Worm (Caenorhabditis elegans) whole organism, L1 larva: ENCODE results near the gene irld-57.

Source experiments
- efl-3 ChIP-seq: fragments of 200-800 bp; sonication (Bioruptor generic); optimal IDR thresholded peaks from 2 replicates; lab custom pipeline; 2018; ENCODE audit warnings: mild to moderate bottlenecking, missing genetic modification characterization, missing compliant biosample characterization
- fkh-10 ChIP-seq: sonication (generic microtip); optimal IDR thresholded peaks from 2 replicates; lab custom pipeline; 2017; ENCODE audit warnings: missing biosample characterization, missing genetic modification reagents, missing genetic modification characterization
- fos-1 ChIP-seq: fragments of 150-350 bp; optimal IDR thresholded peaks from 2 replicates; lab custom pipeline; 2014; ENCODE audit warnings: missing biosample characterization, missing genetic modification characterization
- nhr-11 ChIP-seq: fragments of 150-350 bp; optimal IDR thresholded peaks from 2 replicates; lab custom pipeline; 2014; ENCODE audit warnings: missing biosample characterization, missing genetic modification characterization
- nhr-76 ChIP-seq: sonication (generic microtip); optimal IDR thresholded peaks from 2 replicates; lab custom pipeline; 2017; ENCODE audit warnings: missing biosample characterization, missing genetic modification characterization
- unc-62 ChIP-seq: fragments of 150-350 bp; optimal IDR thresholded peaks from 2 replicates; lab custom pipeline; 2014; ENCODE audit warnings: missing biosample characterization, missing genetic modification reagents, missing genetic modification characterization
- ztf-11 ChIP-seq, 2 experiments: sonication (generic microtip); optimal IDR thresholded peaks; 2 replicates each; lab custom pipeline; 2016 to 2017; ENCODE audit warnings: missing genetic modification characterization in 2 of 2, missing biosample characterization in 1 of 2, missing compliant biosample characterization in 1 of 2

DNA sequence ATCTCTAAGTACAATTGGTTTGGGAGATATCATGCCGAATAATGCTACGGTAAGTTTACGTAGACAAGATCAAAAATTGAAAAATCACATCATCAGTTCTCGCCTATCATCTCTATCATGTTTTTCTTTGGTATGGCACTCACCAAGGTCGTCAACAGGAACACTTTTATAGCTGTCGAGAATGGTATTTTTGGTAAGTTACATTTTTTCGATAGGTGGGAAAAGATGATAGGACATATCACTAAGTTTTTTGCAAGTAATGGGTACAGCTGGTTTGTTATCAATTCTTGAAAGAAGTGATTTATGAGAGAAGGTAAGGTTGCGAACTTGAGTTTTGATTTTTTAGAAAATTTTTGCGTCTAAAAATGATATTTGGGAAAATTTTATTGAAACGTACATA, 18.5 kb downstream of the irld-57 start:
- TF ChIP-seq unc-62 (GFP tag; lab: Kevin White, UChicago), result no peak
- no peak for TF ChIP-seq nhr-76 (tag; lab: Kevin White, UChicago)
- no peak for TF ChIP-seq efl-3 (GFP tag; lab: Kevin White, UChicago)
- no peak for TF ChIP-seq fkh-10
- TF ChIP-seq ztf-11 (tag; optimal IDR thresholded peaks at IDR 0.05; lab: Kevin White, UChicago), result no peak
- no peak for TF ChIP-seq nhr-11
- no peak for TF ChIP-seq fos-1 (tag; lab: Kevin White, UChicago)
